Worm (Caenorhabditis elegans) whole organism, young adult: Measurements from ENCODE around the gene hil-3.
A peak's percentile ranks its signal among the peaks of the same experiment; 100 is the strongest.

Experiments used
- B0035.1 ChIP-seq: sonication (generic microtip); optimal IDR thresholded peaks from 2 replicates; lab custom pipeline; 2016; ENCODE audit warnings: missing genetic modification characterization, mild to moderate bottlenecking, missing compliant biosample characterization, missing genotype, missing genetic modification reagents
- F22D6.2 ChIP-seq: sonication (generic microtip); optimal IDR thresholded peaks from 2 replicates; lab custom pipeline; 2016; ENCODE audit warnings: mild to moderate bottlenecking, missing genetic modification characterization, missing compliant biosample characterization
- F33H1.4 ChIP-seq: fragments of 200-800 bp; sonication (Bioruptor generic); IDR thresholded peaks from 2 replicates; pipeline ENCODE4 v1.3.6; 2022; ENCODE audit warnings: missing genetic modification reagents, missing genetic modification characterization, missing compliant biosample characterization
- F49E8.2 ChIP-seq: sonication (generic microtip); optimal IDR thresholded peaks from 3 replicates; lab custom pipeline; 2017; ENCODE audit warnings: missing genetic modification characterization, mild to moderate bottlenecking, missing compliant biosample characterization, antibody characterized with exemption, moderate library complexity; ENCODE audit not compliant: insufficient read depth
- K11D2.4 ChIP-seq: fragments of 200-800 bp; sonication (Bioruptor generic); IDR thresholded peaks from 2 replicates; pipeline ENCODE4 v1.3.6; 2022; ENCODE audit warnings: missing genetic modification reagents, missing genetic modification characterization, missing compliant biosample characterization
- K12H6.12 ChIP-seq: fragments of 200-800 bp; sonication (Bioruptor generic); optimal IDR thresholded peaks from 2 replicates; lab custom pipeline; 2018; ENCODE audit warnings: mild to moderate bottlenecking, missing genetic modification characterization, missing compliant biosample characterization
- Y53G8AR.9 ChIP-seq: fragments of 200-800 bp; sonication (Bioruptor generic); conservative IDR thresholded peaks from 2 replicates; pipeline ENCODE4 v1.3.6; 2022; ENCODE audit warnings: missing genetic modification reagents, missing genetic modification characterization, missing compliant biosample characterization
- Y67H2A.10 ChIP-seq: fragments of 200-800 bp; sonication (Bioruptor generic); conservative IDR thresholded peaks from 2 replicates; pipeline ENCODE4 v1.3.6; 2022; ENCODE audit warnings: missing genetic modification reagents, missing genetic modification characterization, missing compliant biosample characterization
- Y79H2A.3 ChIP-seq: fragments of 200-800 bp; sonication (Bioruptor generic); conservative IDR thresholded peaks from 2 replicates; pipeline ENCODE4 v1.3.6; 2022; ENCODE audit warnings: missing genetic modification reagents, missing genetic modification characterization, missing compliant biosample characterization
- ama-1 ChIP-seq, 3 experiments: fragments of 150-350 bp in 1 of 3; sonication (generic microtip) in 2 of 3; optimal IDR thresholded peaks; 2 replicates each; lab custom pipeline; 2014 to 2018; ENCODE audit warnings: missing biosample characterization in 2 of 3, missing genetic modification characterization in 2 of 3, missing genetic modification reagents in 2 of 3
- atf-7 ChIP-seq: sonication (generic microtip); optimal IDR thresholded peaks from 2 replicates; lab custom pipeline; 2017; ENCODE audit warnings: mild to moderate bottlenecking, missing genetic modification characterization, missing compliant biosample characterization
- athp-1 ChIP-seq: sonication (generic microtip); optimal IDR thresholded peaks from 2 replicates; lab custom pipeline; 2017; ENCODE audit warnings: mild to moderate bottlenecking, missing genetic modification characterization, missing compliant biosample characterization
- attf-3 ChIP-seq: fragments of 200-800 bp; sonication (Bioruptor generic); conservative IDR thresholded peaks from 2 replicates; pipeline ENCODE4 v1.3.6; 2022; ENCODE audit warnings: missing genetic modification reagents, missing genetic modification characterization, missing compliant biosample characterization
- bed-2 ChIP-seq: fragments of 200-800 bp; sonication (Bioruptor generic); IDR thresholded peaks from 2 replicates; pipeline ENCODE4 v1.3.6; 2022; ENCODE audit warnings: missing genetic modification reagents, missing genetic modification characterization, missing compliant biosample characterization
- cebp-2 ChIP-seq: fragments of 200-800 bp; sonication (Bioruptor generic); IDR thresholded peaks from 2 replicates; pipeline ENCODE4 v1.3.6; 2022; ENCODE audit warnings: missing genetic modification characterization, missing compliant biosample characterization
- ceh-100 ChIP-seq: fragments of 200-800 bp; sonication (Bioruptor generic); IDR thresholded peaks from 2 replicates; pipeline ENCODE4 v1.3.6; 2022; ENCODE audit warnings: missing genetic modification reagents, missing genetic modification characterization, missing compliant biosample characterization
- ceh-40 ChIP-seq: fragments of 200-800 bp; sonication (Bioruptor generic); IDR thresholded peaks from 2 replicates; pipeline ENCODE4 v1.3.6; 2022; ENCODE audit warnings: missing genetic modification characterization, missing compliant biosample characterization
- chd-7 ChIP-seq: sonication (generic microtip); optimal IDR thresholded peaks from 2 replicates; lab custom pipeline; 2016; ENCODE audit warnings: mild to moderate bottlenecking, missing genetic modification characterization, moderate library complexity, missing compliant biosample characterization
- dpl-1 ChIP-seq: fragments of 150-350 bp; optimal IDR thresholded peaks from 2 replicates; lab custom pipeline; 2014; ENCODE audit warnings: missing biosample characterization, missing genetic modification reagents, missing genetic modification characterization
- ekl-4 ChIP-seq: fragments of 200-800 bp; sonication (Bioruptor generic); IDR thresholded peaks from 2 replicates; pipeline ENCODE4 v1.3.6; 2022; ENCODE audit warnings: missing genetic modification reagents, missing genetic modification characterization, missing compliant biosample characterization
- gei-17 ChIP-seq: fragments of 200-800 bp; sonication (Bioruptor generic); optimal IDR thresholded peaks from 2 replicates; lab custom pipeline; 2018; ENCODE audit warnings: mild to moderate bottlenecking, missing genetic modification characterization, missing compliant biosample characterization
- hlh-26 ChIP-seq: fragments of 200-800 bp; sonication (Bioruptor generic); conservative IDR thresholded peaks from 2 replicates; pipeline ENCODE4 v1.3.6; 2022; ENCODE audit warnings: missing genetic modification reagents, missing genetic modification characterization, missing compliant biosample characterization
- hmg-1.2 ChIP-seq: fragments of 200-800 bp; sonication (Bioruptor generic); IDR thresholded peaks from 2 replicates; pipeline ENCODE4 v1.3.6; 2022; ENCODE audit warnings: missing genetic modification reagents, missing genetic modification characterization, missing compliant biosample characterization
- let-526 ChIP-seq: fragments of 200-800 bp; sonication (Bioruptor generic); IDR thresholded peaks from 2 replicates; pipeline ENCODE4 v1.3.6; 2022; ENCODE audit warnings: missing genetic modification reagents, missing genetic modification characterization, missing compliant biosample characterization
- lin-40 ChIP-seq: sonication (generic microtip); optimal IDR thresholded peaks from 2 replicates; lab custom pipeline; 2016; ENCODE audit warnings: missing genetic modification characterization, mild to moderate bottlenecking, missing compliant biosample characterization, missing genotype, missing genetic modification reagents
- lir-1 ChIP-seq: fragments of 200-800 bp; sonication (Bioruptor generic); conservative IDR thresholded peaks from 2 replicates; pipeline ENCODE4 v1.3.6; 2022; ENCODE audit warnings: missing genetic modification reagents, missing genetic modification characterization, missing compliant biosample characterization
- madf-8 ChIP-seq: fragments of 200-800 bp; sonication (Bioruptor generic); conservative IDR thresholded peaks from 2 replicates; pipeline ENCODE4 v1.3.6; 2022; ENCODE audit warnings: missing genetic modification reagents, missing genetic modification characterization, missing compliant biosample characterization
- mcd-1 ChIP-seq: fragments of 200-800 bp; sonication (Bioruptor generic); IDR thresholded peaks from 2 replicates; pipeline ENCODE4 v1.3.6; 2022; ENCODE audit warnings: missing genetic modification reagents, missing genetic modification characterization, missing compliant biosample characterization
- nfya-1 ChIP-seq: sonication (generic microtip); optimal IDR thresholded peaks from 2 replicates; lab custom pipeline; 2017; ENCODE audit warnings: antibody characterized with exemption, missing compliant biosample characterization, missing genetic modification characterization, borderline replicate concordance; ENCODE audit not compliant: insufficient read depth
- nhr-179 ChIP-seq: sonication (generic microtip); optimal IDR thresholded peaks from 2 replicates; lab custom pipeline; 2016; ENCODE audit warnings: mild to moderate bottlenecking, missing genetic modification characterization, missing compliant biosample characterization
- nhr-90 ChIP-seq: sonication (generic microtip); optimal IDR thresholded peaks from 2 replicates; lab custom pipeline; 2016; ENCODE audit warnings: missing genotype, mild to moderate bottlenecking, missing genetic modification characterization, missing compliant biosample characterization
- snpc-1.1 ChIP-seq: sonication (generic microtip); optimal IDR thresholded peaks from 2 replicates; lab custom pipeline; 2017; ENCODE audit warnings: missing genetic modification characterization, mild to moderate bottlenecking, missing compliant biosample characterization, antibody characterized with exemption, moderate library complexity, missing genotype, missing genetic modification reagents; ENCODE audit not compliant: insufficient read depth
- snpc-3.4 ChIP-seq: sonication (generic microtip); optimal IDR thresholded peaks from 2 replicates; lab custom pipeline; 2017; ENCODE audit warnings: missing genetic modification characterization, mild to moderate bottlenecking, missing compliant biosample characterization, antibody characterized with exemption, moderate library complexity, missing genotype, missing genetic modification reagents
- somi-1 ChIP-seq: fragments of 200-800 bp; sonication (Bioruptor generic); optimal IDR thresholded peaks from 2 replicates; lab custom pipeline; 2018; ENCODE audit warnings: mild to moderate bottlenecking, missing genetic modification characterization, missing compliant biosample characterization
- sptf-2 ChIP-seq: fragments of 200-800 bp; sonication (Bioruptor generic); optimal IDR thresholded peaks from 2 replicates; lab custom pipeline; 2018; ENCODE audit warnings: mild to moderate bottlenecking, missing genetic modification characterization, missing compliant biosample characterization
- tbx-9 ChIP-seq: sonication (generic microtip); optimal IDR thresholded peaks from 2 replicates; lab custom pipeline; 2016; ENCODE audit warnings: borderline replicate concordance, missing genetic modification characterization, inconsistent platforms, missing compliant biosample characterization
- ztf-26 ChIP-seq: sonication (generic microtip); optimal IDR thresholded peaks from 2 replicates; lab custom pipeline; 2017; ENCODE audit warnings: missing genetic modification characterization, missing compliant biosample characterization

The hil-3 gene

DNA sequence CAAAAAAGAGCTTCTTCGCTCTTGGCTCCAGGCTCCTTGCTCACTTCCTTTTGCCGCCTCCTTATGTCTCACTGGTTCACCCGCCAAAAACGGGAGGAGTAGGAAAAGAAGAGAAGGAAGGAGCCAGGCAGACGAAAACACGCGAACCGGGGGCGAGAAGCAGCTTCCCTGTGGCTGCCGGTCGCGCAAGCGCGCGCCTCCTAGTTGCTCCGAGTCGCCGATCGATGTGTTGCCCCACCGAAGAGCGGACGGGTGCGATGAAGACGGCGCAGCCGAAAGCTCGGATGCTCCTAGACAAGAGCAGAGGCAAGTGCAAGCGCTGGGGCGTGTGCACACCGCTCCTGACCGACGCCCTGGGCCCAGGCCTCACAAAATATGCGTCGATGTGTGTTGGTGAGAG is 4.6 kb downstream of the hil-3 start (continued):
- TF ChIP-seq atf-7 (tag; lab: Kevin White, UChicago) (peak; percentile 3), hlh-26 (GFP tag; lab: Robert Waterston, UW) (0 out of 2 replicates have a peak, but pooled peaks have one; percentile 37), B0035.1 (no peak), Y53G8AR.9 (GFP tag; lab: Robert Waterston, UW) (no peak), nhr-90 (tag; lab: Kevin White, UChicago) (no peak), F49E8.2 (tag; lab: Kevin White, UChicago) (no peak), athp-1 (tag; lab: Kevin White, UChicago) (no peak), nhr-179 (tag; lab: Kevin White, UChicago) (no peak), F22D6.2 (tag; lab: Kevin White, UChicago) (no peak), Y67H2A.10 (no peak), lin-40 (tag; lab: Kevin White, UChicago) (peak; percentile 48), Y79H2A.3 (GFP tag; lab: Robert Waterston, UW) (no peak), attf-3 (peak; percentile 45; the same call in 1 of the 2 replicates), ceh-40 (GFP tag; lab: Robert Waterston, UW) (no peak), let-526 (GFP tag; lab: Robert Waterston, UW) (no peak), somi-1 (GFP tag; lab: Kevin White, UChicago) (peak; percentile 51), K11D2.4 (GFP tag; lab: Robert Waterston, UW) (0 out of 2 replicates have a peak, but pooled peaks have one; percentile 51), tbx-9 (tag; lab: Kevin White, UChicago) (no peak), F33H1.4 (GFP tag; lab: Robert Waterston, UW) (no peak), snpc-1.1 (tag; lab: Kevin White, UChicago) (no peak), ztf-26 (tag; lab: Kevin White, UChicago) (peak; percentile 45), chd-7 (tag; lab: Kevin White, UChicago) (peak; percentile 70), nfya-1 (no peak), madf-8 (GFP tag; lab: Robert Waterston, UW) (no peak; the same call in 1 of the 2 replicates), snpc-3.4 (tag; lab: Kevin White, UChicago) (no peak), K12H6.12 (tag; lab: Kevin White, UChicago) (peak; percentile 85), bed-2 (GFP tag; lab: Robert Waterston, UW) (no peak), ekl-4 (GFP tag; lab: Robert Waterston, UW) (no peak), ceh-100 (GFP tag; lab: Robert Waterston, UW) (no peak), gei-17 (peak; percentile 35), sptf-2 (GFP tag; lab: Kevin White, UChicago) (peak; percentile 40), lir-1 (GFP tag; lab: Robert Waterston, UW) (peak; percentile 56), ama-1 (optimal IDR thresholded peaks at IDR 0.05; lab: Kevin White, UChicago) (no peak), ama-1 (GFP tag; optimal IDR thresholded peaks at IDR 0.05; lab: Kevin White, UChicago) (no peak), mcd-1 (GFP tag; lab: Robert Waterston, UW) (peak; percentile 60), dpl-1 (GFP tag; lab: Kevin White, UChicago) (no peak)

DNA sequence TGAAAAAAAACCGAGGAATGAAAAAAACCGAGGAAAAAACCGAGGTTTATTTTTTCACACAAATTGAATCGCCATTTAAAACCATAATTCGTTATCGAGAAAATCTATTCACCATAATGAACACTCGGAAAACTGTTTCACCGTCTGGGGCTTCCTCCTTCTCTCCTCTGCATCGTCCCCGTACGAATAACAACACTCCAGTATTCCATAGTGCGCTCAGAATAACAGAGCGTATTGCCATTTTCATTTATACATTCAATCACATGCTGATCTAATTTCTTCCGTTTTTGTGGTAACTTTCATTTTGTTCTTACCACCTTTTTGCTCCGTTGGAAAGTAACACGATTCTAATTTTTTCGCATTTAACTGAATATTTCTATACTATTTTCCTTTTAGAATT is 10.6 kb downstream of the hil-3 start, which contains the start of gene C17H11.2:
Gene C17H11.2 (plus strand): TSS at position 397 of the 400 bp plus-strand sequence.
- TF ChIP-seq hmg-1.2 (GFP tag; lab: Robert Waterston, UW) (peak; percentile 23; the same call in 1 of the 2 replicates), attf-3 (peak; percentile 69), cebp-2 (GFP tag; lab: Robert Waterston, UW) (no peak)
